Fruit fly (Drosophila melanogaster) whole organism, embryonic: ENCODE results near the gene CheA29a.
A peak's percentile ranks its signal among the peaks of the same experiment; 100 is the strongest.

Experiments
- Aef1 ChIP-seq: fragments of 200-800 bp; sonication (Bioruptor generic); IDR thresholded peaks from 3 replicates; pipeline ENCODE4 v1.3.6; 2022; ENCODE audit warnings: missing biosample characterization, missing genetic modification characterization
- Atf-2 ChIP-seq: fragments of 200-800 bp; sonication (Bioruptor generic); optimal IDR thresholded peaks from 2 replicates; lab custom pipeline; 2016; ENCODE audit warnings: missing biosample characterization, missing genetic modification characterization
- B-H1 ChIP-seq: fragments of 200-800 bp; sonication (Bioruptor generic); IDR thresholded peaks from 3 replicates; pipeline ENCODE4 v1.3.6; 2022; ENCODE audit warnings: missing biosample characterization, missing genetic modification characterization
- CG11093 ChIP-seq: fragments of 200-800 bp; sonication (Bioruptor generic); IDR thresholded peaks from 3 replicates; pipeline ENCODE4 v1.3.6; 2022; ENCODE audit warnings: missing biosample characterization, missing genetic modification characterization
- CG11504 ChIP-seq: fragments of 200-800 bp; sonication (Bioruptor generic); optimal IDR thresholded peaks from 3 replicates; lab custom pipeline; 2019; ENCODE audit warnings: missing biosample characterization, mild to moderate bottlenecking, missing genetic modification characterization, moderate library complexity
- CG12155 ChIP-seq: fragments of 200-800 bp; sonication (Bioruptor generic); optimal IDR thresholded peaks from 3 replicates; lab custom pipeline; 2016; ENCODE audit warnings: missing biosample characterization, missing genetic modification characterization
- CG13775 ChIP-seq: fragments of 200-800 bp; sonication (Bioruptor generic); optimal IDR thresholded peaks from 3 replicates; lab custom pipeline; 2017; ENCODE audit warnings: missing biosample characterization, mild to moderate bottlenecking, missing genetic modification characterization
- CG14441 ChIP-seq: fragments of 200-800 bp; sonication (Bioruptor generic); IDR thresholded peaks from 2 replicates; pipeline ENCODE4 v1.3.6; 2022; ENCODE audit warnings: missing biosample characterization, missing genetic modification characterization
- CG15696 ChIP-seq: fragments of 200-800 bp; sonication (Bioruptor generic); optimal IDR thresholded peaks from 2 replicates; lab custom pipeline; 2019; ENCODE audit warnings: missing biosample characterization, mild to moderate bottlenecking, missing genetic modification characterization, moderate library complexity
- CG17186 ChIP-seq: fragments of 200-800 bp; sonication (Bioruptor generic); optimal IDR thresholded peaks from 3 replicates; lab custom pipeline; 2017; ENCODE audit warnings: missing biosample characterization, missing genetic modification reagents, missing genetic modification characterization
- CG17829 ChIP-seq: fragments of 200-800 bp; optimal IDR thresholded peaks from 2 replicates; lab custom pipeline; 2019; ENCODE audit warnings: missing biosample characterization, mild to moderate bottlenecking, missing genetic modification characterization, moderate library complexity
- CG18599 ChIP-seq: fragments of 200-800 bp; sonication (Bioruptor generic); optimal IDR thresholded peaks from 3 replicates; lab custom pipeline; 2017; ENCODE audit warnings: missing biosample characterization, missing genetic modification characterization, mild to moderate bottlenecking, moderate library complexity, missing genetic modification reagents
- CG30431 ChIP-seq: fragments of 200-800 bp; sonication (Bioruptor generic); optimal IDR thresholded peaks from 2 replicates; lab custom pipeline; 2017; ENCODE audit warnings: missing biosample characterization, missing genetic modification characterization
- CG32772 ChIP-seq: fragments of 200-800 bp; sonication (Bioruptor generic); IDR thresholded peaks from 2 replicates; pipeline ENCODE4 v1.3.6; 2022; ENCODE audit warnings: missing biosample characterization, missing genetic modification characterization
- CG4617 ChIP-seq: fragments of 200-800 bp; sonication (Bioruptor generic); optimal IDR thresholded peaks from 3 replicates; lab custom pipeline; 2016; ENCODE audit warnings: missing biosample characterization, missing genetic modification characterization, borderline replicate concordance
- CG4854 ChIP-seq: fragments of 200-800 bp; sonication (Bioruptor generic); optimal IDR thresholded peaks from 2 replicates; lab custom pipeline; 2016; ENCODE audit warnings: missing biosample characterization, missing genetic modification characterization, inconsistent platforms
- CG6272 ChIP-seq: fragments of 200-800 bp; sonication (Bioruptor generic); IDR thresholded peaks from 2 replicates; pipeline ENCODE4 v1.3.6; 2022; ENCODE audit warnings: missing biosample characterization, missing genetic modification characterization
- CG8089 ChIP-seq: fragments of 200-800 bp; sonication (Bioruptor generic); optimal IDR thresholded peaks from 3 replicates; lab custom pipeline; 2016; ENCODE audit warnings: missing biosample characterization, missing genetic modification characterization
- CG9876 ChIP-seq: fragments of 200-800 bp; sonication (Bioruptor generic); optimal IDR thresholded peaks from 2 replicates; lab custom pipeline; 2016; ENCODE audit warnings: missing biosample characterization, missing genetic modification characterization
- Chrac-16 ChIP-seq: fragments of 200-800 bp; sonication (Bioruptor generic); optimal IDR thresholded peaks from 3 replicates; lab custom pipeline; 2016; ENCODE audit warnings: missing biosample characterization, missing genetic modification characterization
- CkIIα-i1 ChIP-seq: fragments of 200-800 bp; sonication (Bioruptor generic); IDR thresholded peaks from 2 replicates; pipeline ENCODE4 v1.3.6; 2022; ENCODE audit warnings: missing biosample characterization, missing genetic modification characterization
- Dll ChIP-seq: fragments of 200-800 bp; sonication (Bioruptor generic); IDR thresholded peaks from 4 replicates; pipeline ENCODE4 v1.3.6; 2022; ENCODE audit warnings: missing biosample characterization, missing genetic modification characterization; ENCODE audit not compliant: partially characterized antibody
- Dp ChIP-seq: fragments of 200-800 bp; sonication (Bioruptor generic); optimal IDR thresholded peaks from 2 replicates; lab custom pipeline; 2018; ENCODE audit warnings: missing biosample characterization, mild to moderate bottlenecking, missing genetic modification characterization, moderate library complexity
- H2.0 ChIP-seq: fragments of 200-800 bp; sonication (Bioruptor generic); IDR thresholded peaks from 2 replicates; pipeline ENCODE4 v1.3.6; 2022; ENCODE audit warnings: missing biosample characterization, missing genetic modification characterization
- Hr3 ChIP-seq: fragments of 200-800 bp; sonication (Bioruptor generic); optimal IDR thresholded peaks from 3 replicates; lab custom pipeline; 2016; ENCODE audit warnings: missing biosample characterization, missing genetic modification characterization
- MESR4 ChIP-seq: fragments of 200-800 bp; sonication (Bioruptor generic); optimal IDR thresholded peaks from 2 replicates; lab custom pipeline; 2018; ENCODE audit warnings: missing biosample characterization, mild to moderate bottlenecking, missing genetic modification characterization, moderate library complexity
- Mad ChIP-seq: fragments of 200-800 bp; sonication (Bioruptor generic); optimal IDR thresholded peaks from 2 replicates; lab custom pipeline; 2016; ENCODE audit warnings: missing biosample characterization, missing genetic modification characterization
- Side ChIP-seq: fragments of 200-800 bp; sonication (Bioruptor generic); optimal IDR thresholded peaks from 2 replicates; lab custom pipeline; 2016; ENCODE audit warnings: missing biosample characterization, missing genetic modification characterization
- Xbp1 ChIP-seq: fragments of 200-800 bp; sonication (Bioruptor generic); optimal IDR thresholded peaks from 3 replicates; lab custom pipeline; 2016; ENCODE audit warnings: missing biosample characterization, mild to moderate bottlenecking, missing genetic modification characterization
- ase ChIP-seq: fragments of 200-800 bp; sonication (Bioruptor generic); IDR thresholded peaks from 3 replicates; pipeline ENCODE4 v1.3.6; 2022; ENCODE audit warnings: missing biosample characterization, missing genetic modification characterization
- cato ChIP-seq: fragments of 200-800 bp; sonication (Bioruptor generic); optimal IDR thresholded peaks from 2 replicates; lab custom pipeline; 2016; ENCODE audit warnings: missing biosample characterization, missing genetic modification characterization, borderline replicate concordance
- chinmo ChIP-seq: fragments of 200-800 bp; sonication (Bioruptor generic); IDR thresholded peaks from 4 replicates; pipeline ENCODE4 v1.3.6; 2022; ENCODE audit warnings: missing biosample characterization, missing genetic modification characterization; ENCODE audit not compliant: partially characterized antibody
- dan ChIP-seq: fragments of 200-800 bp; sonication (Bioruptor generic); IDR thresholded peaks from 2 replicates; pipeline ENCODE4 v1.3.6; 2022; ENCODE audit warnings: missing biosample characterization, missing genetic modification characterization
- disco-r ChIP-seq: fragments of 200-800 bp; sonication (Bioruptor generic); optimal IDR thresholded peaks from 2 replicates; lab custom pipeline; 2016; ENCODE audit warnings: missing biosample characterization, missing genetic modification characterization
- dmrt11E ChIP-seq: fragments of 200-800 bp; sonication (Bioruptor generic); optimal IDR thresholded peaks from 3 replicates; lab custom pipeline; 2018; ENCODE audit warnings: missing biosample characterization, mild to moderate bottlenecking, missing genetic modification characterization, moderate library complexity
- dysf ChIP-seq: fragments of 200-800 bp; sonication (Bioruptor generic); IDR thresholded peaks from 3 replicates; pipeline ENCODE4 v1.3.6; 2022; ENCODE audit warnings: missing biosample characterization, missing genetic modification characterization
- ewg ChIP-seq: fragments of 200-800 bp; sonication (Bioruptor generic); optimal IDR thresholded peaks from 3 replicates; lab custom pipeline; 2017; ENCODE audit warnings: mild to moderate bottlenecking, missing biosample characterization, missing genetic modification reagents, missing genetic modification characterization
- gfzf ChIP-seq: fragments of 200-800 bp; sonication (Bioruptor generic); optimal IDR thresholded peaks from 2 replicates; lab custom pipeline; 2016; ENCODE audit warnings: missing biosample characterization, mild to moderate bottlenecking, missing genetic modification characterization, moderate library complexity
- h ChIP-seq: fragments of >200 bp; optimal IDR thresholded peaks from 2 replicates; lab custom pipeline; 2017
- ken ChIP-seq: fragments of 200-800 bp; sonication (Bioruptor generic); IDR thresholded peaks from 3 replicates; pipeline ENCODE4 v1.3.6; 2022; ENCODE audit warnings: missing biosample characterization, missing genetic modification characterization
- lbe ChIP-seq: fragments of 200-800 bp; sonication (Bioruptor generic); optimal IDR thresholded peaks from 2 replicates; lab custom pipeline; 2016; ENCODE audit warnings: missing biosample characterization, mild to moderate bottlenecking, missing genetic modification characterization
- luna ChIP-seq: fragments of 200-800 bp; sonication (Bioruptor generic); optimal IDR thresholded peaks from 2 replicates; lab custom pipeline; 2016; ENCODE audit warnings: missing biosample characterization, missing genetic modification characterization
- maf-S ChIP-seq: fragments of 200-800 bp; sonication (Bioruptor generic); optimal IDR thresholded peaks from 2 replicates; lab custom pipeline; 2016; ENCODE audit warnings: missing biosample characterization, missing genetic modification characterization
- pan ChIP-seq, 4 experiments: fragments of >200 bp in 3 of 4; fragments of 200-800 bp in 1 of 4; sonication (Bioruptor generic) in 1 of 4; optimal IDR thresholded peaks in 3 of 4; IDR thresholded peaks in 1 of 4; 2 replicates each; pipeline versions ENCODE4 v1.3.6 to Lab custom; 2017 to 2022; ENCODE audit warnings: missing biosample characterization in 2 of 4, missing genetic modification characterization in 2 of 4, mixed read lengths in 1 of 4
- pros ChIP-seq: fragments of 200-800 bp; sonication (Bioruptor generic); optimal IDR thresholded peaks from 3 replicates; lab custom pipeline; 2019; ENCODE audit warnings: missing biosample characterization, mild to moderate bottlenecking, missing genetic modification characterization, moderate library complexity
- sens ChIP-seq: fragments of 200-800 bp; sonication (Bioruptor generic); peaks from one replicate; lab custom pipeline; 2016; ENCODE audit warnings: missing biosample characterization, missing genetic modification characterization
- slbo ChIP-seq: fragments of 200-800 bp; sonication (Bioruptor generic); IDR thresholded peaks from 2 replicates; pipeline ENCODE4 v1.3.6; 2022; ENCODE audit warnings: missing biosample characterization, missing genetic modification characterization
- sob ChIP-seq: fragments of 200-800 bp; sonication (Bioruptor generic); IDR thresholded peaks from 2 replicates; pipeline ENCODE4 v1.3.6; 2022; ENCODE audit warnings: missing biosample characterization, missing genetic modification characterization
- trem ChIP-seq: fragments of 200-800 bp; optimal IDR thresholded peaks from 3 replicates; lab custom pipeline; 2019; ENCODE audit warnings: missing biosample characterization, mild to moderate bottlenecking, missing genetic modification characterization, moderate library complexity
- usp ChIP-seq: fragments of >200 bp; optimal IDR thresholded peaks from 2 replicates; lab custom pipeline; 2017; ENCODE audit warnings: missing biosample characterization, missing genetic modification characterization
- vvl ChIP-seq: fragments of 200-800 bp; sonication (Bioruptor generic); IDR thresholded peaks from 2 replicates; pipeline ENCODE4 v1.3.6; 2022; ENCODE audit warnings: missing biosample characterization, missing genetic modification characterization

Gene CheA29a

dm6 chr2L:8437176-8437575 is 40.0 kb upstream of the CheA29a start, which contains the start of the genes D12 and Chrac-14 (continued):
- TF ChIP-seq CG17829 (tag; lab: Kevin White, UChicago) (peak; percentile 9), H2.0 (peak; percentile 37; the same call in 1 of the 2 replicates), CG9876 (GFP tag; lab: Kevin White, UChicago) (no peak), CG4854 (GFP tag; lab: Kevin White, UChicago) (no peak), sob (GFP tag; lab: Robert Waterston, UW) (peak; percentile 69; the same call in 1 of the 2 replicates), Xbp1 (GFP tag; lab: Kevin White, UChicago) (peak; percentile 23), usp (GFP tag; lab: Kevin White, UChicago) (no peak), ase (GFP tag; lab: Robert Waterston, UW) (no peak), CG30431 (GFP tag; lab: Kevin White, UChicago) (no peak), sens (GFP tag; lab: Kevin White, UChicago) (peak; percentile 53), Dll (0 out of 4 replicates have a peak, but pooled peaks have one; percentile 26), disco-r (GFP tag; lab: Kevin White, UChicago) (no peak), chinmo (GFP tag; lab: Robert Waterston, UW) (0 out of 4 replicates have a peak, but pooled peaks have one; percentile 10), dmrt11E (tag; lab: Kevin White, UChicago) (no peak), CG18599 (GFP tag; lab: Kevin White, UChicago) (no peak), Mad (GFP tag; lab: Kevin White, UChicago) (no peak), vvl (0 out of 2 replicates have a peak, but pooled peaks have one; percentile 17), CG17186 (peak; percentile 79), CG13775 (GFP tag; lab: Kevin White, UChicago) (no peak), Atf-2 (GFP tag; lab: Kevin White, UChicago) (no peak), cato (GFP tag; lab: Kevin White, UChicago) (no peak), slbo (GFP tag; lab: Robert Waterston, UW) (peak; percentile 37; the same call in 1 of the 2 replicates), CG8089 (GFP tag; lab: Kevin White, UChicago) (peak; percentile 18), gfzf (peak; percentile 1), lbe (GFP tag; lab: Kevin White, UChicago) (no peak), Aef1 (no peak), h (no peak), CG4617 (GFP tag; lab: Kevin White, UChicago) (peak; percentile 51), ken (GFP tag; lab: Robert Waterston, UW) (peak; percentile 56; the same call in 1 of the 3 replicates), pan (optimal IDR thresholded peaks at IDR 0.05; lab: Kevin White, UChicago) (no peak), pan (GFP tag; optimal IDR thresholded peaks at IDR 0.05 in 1 of 2, IDR thresholded peaks at IDR 0.05 in 1 of 2) (no peak), CG14441 (no peak), maf-S (GFP tag; lab: Kevin White, UChicago) (peak; percentile 32), Dp (peak; percentile 70), dysf (GFP tag; lab: Robert Waterston, UW) (0 out of 3 replicates have a peak, but pooled peaks have one; percentile 15), CG32772 (GFP tag; lab: Robert Waterston, UW) (no peak), CkIIα-i1 (GFP tag; lab: Robert Waterston, UW) (no peak), trem (tag; lab: Kevin White, UChicago) (peak; percentile 49), Side (GFP tag; lab: Kevin White, UChicago) (no peak), CG12155 (GFP tag; lab: Kevin White, UChicago) (peak; percentile 21), MESR4 (GFP tag; lab: Kevin White, UChicago) (peak; percentile 42), CG11504 (tag; lab: Kevin White, UChicago) (no peak), dan (GFP tag; lab: Robert Waterston, UW) (no peak), B-H1 (GFP tag; lab: Robert Waterston, UW) (no peak; the same call in 2 of the 3 replicates), CG6272 (GFP tag; lab: Robert Waterston, UW) (no peak), Chrac-16 (GFP tag; lab: Kevin White, UChicago) (no peak), CG15696 (tag; lab: Kevin White, UChicago) (no peak), luna (GFP tag; lab: Kevin White, UChicago) (peak; percentile 11), ewg (GFP tag; lab: Kevin White, UChicago) (peak; percentile 37), pros (GFP tag; lab: Kevin White, UChicago) (no peak), Hr3 (no peak), CG11093 (GFP tag; lab: Robert Waterston, UW) (no peak)
